Worm (Caenorhabditis elegans) whole organism, mixed stage, embryonic: ENCODE measurements around the gene col-69.

Source experiments
- M03D4.4 ChIP-seq: sonication (generic microtip); optimal IDR thresholded peaks from 2 replicates; lab custom pipeline; 2017; ENCODE audit warnings: mild to moderate bottlenecking, missing genetic modification characterization, missing compliant biosample characterization
- bed-3 ChIP-seq: fragments of 200-800 bp; sonication (Bioruptor generic); optimal IDR thresholded peaks from 3 replicates; lab custom pipeline; 2018; ENCODE audit warnings: mild to moderate bottlenecking, missing genetic modification characterization, moderate library complexity, missing compliant biosample characterization
- ceh-39 ChIP-seq: fragments of 150-350 bp; optimal IDR thresholded peaks from 2 replicates; lab custom pipeline; 2014; ENCODE audit warnings: missing biosample characterization, missing genetic modification characterization
- ceh-43 ChIP-seq: fragments of 200-800 bp; sonication (Bioruptor generic); optimal IDR thresholded peaks from 2 replicates; lab custom pipeline; 2018; ENCODE audit warnings: mild to moderate bottlenecking, missing genetic modification characterization, moderate library complexity, missing compliant biosample characterization
- ceh-83 ChIP-seq: fragments of 200-800 bp; sonication (Bioruptor generic); optimal IDR thresholded peaks from 2 replicates; lab custom pipeline; 2018; ENCODE audit warnings: mild to moderate bottlenecking, missing genetic modification characterization, missing compliant biosample characterization
- ces-1 ChIP-seq: fragments of 150-350 bp; optimal IDR thresholded peaks from 2 replicates; lab custom pipeline; 2014; ENCODE audit warnings: missing biosample characterization, missing genetic modification reagents, missing genetic modification characterization
- cnd-1 ChIP-seq: fragments of 200-800 bp; sonication (Bioruptor generic); optimal IDR thresholded peaks from 2 replicates; lab custom pipeline; 2018; ENCODE audit warnings: mild to moderate bottlenecking, missing genetic modification characterization, missing compliant biosample characterization
- drap-1 ChIP-seq: fragments of 200-800 bp; sonication (Bioruptor generic); optimal IDR thresholded peaks from 3 replicates; lab custom pipeline; 2018; ENCODE audit warnings: mild to moderate bottlenecking, missing genetic modification characterization, missing compliant biosample characterization
- elt-1 ChIP-seq: sonication (generic microtip); optimal IDR thresholded peaks from 2 replicates; lab custom pipeline; 2017; ENCODE audit warnings: missing genetic modification characterization, mild to moderate bottlenecking, missing compliant biosample characterization, antibody characterized with exemption, moderate library complexity, borderline replicate concordance; ENCODE audit not compliant: insufficient read depth
- elt-3 ChIP-seq: fragments of 150-350 bp; optimal IDR thresholded peaks from 2 replicates; lab custom pipeline; 2014; ENCODE audit warnings: missing biosample characterization, missing genetic modification characterization
- flh-1 ChIP-seq: fragments of 200-800 bp; sonication (Bioruptor generic); optimal IDR thresholded peaks from 2 replicates; lab custom pipeline; 2018; ENCODE audit warnings: mild to moderate bottlenecking, missing genetic modification characterization, moderate library complexity, missing compliant biosample characterization
- ham-2 ChIP-seq: fragments of 200-800 bp; sonication (Bioruptor generic); optimal IDR thresholded peaks from 2 replicates; lab custom pipeline; 2018; ENCODE audit warnings: mild to moderate bottlenecking, missing genetic modification characterization, missing compliant biosample characterization
- hlh-1 ChIP-seq: fragments of 150-350 bp; optimal IDR thresholded peaks from 2 replicates; lab custom pipeline; 2014; ENCODE audit warnings: missing biosample characterization, missing genetic modification reagents, missing genetic modification characterization
- lin-32 ChIP-seq: fragments of 200-800 bp; sonication (Bioruptor generic); optimal IDR thresholded peaks from 2 replicates; lab custom pipeline; 2018; ENCODE audit warnings: mild to moderate bottlenecking, missing genetic modification characterization, missing compliant biosample characterization
- lsy-2 ChIP-seq: fragments of 150-350 bp; optimal IDR thresholded peaks from 2 replicates; lab custom pipeline; 2014; ENCODE audit warnings: missing biosample characterization, missing genetic modification characterization
- mab-5 ChIP-seq: fragments of 150-350 bp; optimal IDR thresholded peaks from 2 replicates; lab custom pipeline; 2014; ENCODE audit warnings: missing biosample characterization, missing genetic modification characterization
- mls-2 ChIP-seq: sonication (generic microtip); optimal IDR thresholded peaks from 2 replicates; lab custom pipeline; 2016; ENCODE audit warnings: mild to moderate bottlenecking, missing genetic modification characterization, moderate library complexity, missing compliant biosample characterization
- nhr-12 ChIP-seq: fragments of 150-350 bp; optimal IDR thresholded peaks from 2 replicates; lab custom pipeline; 2014; ENCODE audit warnings: missing biosample characterization, missing genetic modification characterization
- nhr-2 ChIP-seq: fragments of 150-350 bp; optimal IDR thresholded peaks from 2 replicates; lab custom pipeline; 2014; ENCODE audit warnings: missing biosample characterization, missing genetic modification characterization
- nhr-237 ChIP-seq: fragments of 150-350 bp; optimal IDR thresholded peaks from 2 replicates; lab custom pipeline; 2014; ENCODE audit warnings: missing biosample characterization, missing genetic modification characterization
- nhr-28 ChIP-seq: fragments of 150-350 bp; optimal IDR thresholded peaks from 2 replicates; lab custom pipeline; 2014; ENCODE audit warnings: missing biosample characterization, missing genetic modification characterization
- nhr-76 ChIP-seq: sonication (generic microtip); optimal IDR thresholded peaks from 2 replicates; lab custom pipeline; 2017; ENCODE audit warnings: missing biosample characterization, missing genetic modification characterization
- pha-4 ChIP-seq: fragments of 150-350 bp; optimal IDR thresholded peaks from 2 replicates; lab custom pipeline; 2018; ENCODE audit warnings: missing biosample characterization, missing genetic modification reagents, missing genetic modification characterization
- sptf-1 ChIP-seq: sonication (generic microtip); optimal IDR thresholded peaks from 2 replicates; lab custom pipeline; 2017; ENCODE audit warnings: mild to moderate bottlenecking, missing genetic modification characterization, moderate library complexity, missing compliant biosample characterization
- tbx-8 ChIP-seq: fragments of 200-800 bp; sonication (Bioruptor generic); optimal IDR thresholded peaks from 2 replicates; lab custom pipeline; 2018; ENCODE audit warnings: mild to moderate bottlenecking, missing genetic modification characterization, moderate library complexity, missing compliant biosample characterization
- unc-120 ChIP-seq: sonication (generic microtip); optimal IDR thresholded peaks from 2 replicates; lab custom pipeline; 2017; ENCODE audit warnings: missing genetic modification characterization, missing compliant biosample characterization; ENCODE audit not compliant: poor library complexity, severe bottlenecking
- unc-39 ChIP-seq: fragments of 150-350 bp; optimal IDR thresholded peaks from 2 replicates; lab custom pipeline; 2014; ENCODE audit warnings: missing biosample characterization, missing genetic modification characterization
- unc-62 ChIP-seq: fragments of 150-350 bp; optimal IDR thresholded peaks from 2 replicates; lab custom pipeline; 2014; ENCODE audit warnings: missing biosample characterization, missing genetic modification reagents, missing genetic modification characterization
- zip-8 ChIP-seq: fragments of 150-350 bp; optimal IDR thresholded peaks from 2 replicates; lab custom pipeline; 2014; ENCODE audit warnings: missing biosample characterization, missing genetic modification characterization
- ztf-11 ChIP-seq: fragments of 150-350 bp; optimal IDR thresholded peaks from 2 replicates; lab custom pipeline; 2014; ENCODE audit warnings: missing biosample characterization, missing genetic modification characterization

The col-69 gene

DNA sequence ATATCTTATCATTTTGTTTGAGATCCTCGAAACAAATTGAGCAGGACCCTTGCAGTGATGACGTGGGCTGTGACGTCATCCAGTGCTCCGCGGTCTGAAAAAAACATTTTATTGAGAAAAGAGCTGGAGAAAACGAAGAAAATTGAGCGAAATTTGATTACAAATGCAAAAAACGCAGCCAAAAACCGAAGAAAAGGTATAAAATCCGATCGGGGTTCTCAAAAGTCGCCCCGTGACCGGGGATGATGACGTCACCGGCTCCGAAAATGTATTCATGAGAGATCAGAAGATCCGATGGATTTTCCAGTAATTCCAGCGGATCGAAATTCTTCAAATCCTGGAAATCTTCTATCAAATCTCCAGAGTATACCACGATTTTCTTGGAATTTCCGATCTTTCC is 23.1 kb downstream of the col-69 start, which contains the start of gene trul-1:
Gene trul-1, minus strand, starts transcription at position 101 of the 400 bp plus-strand sequence.
- TF ChIP-seq zip-8 (tag; lab: Kevin White, UChicago) (peak; percentile 85), unc-120 (tag; lab: Kevin White, UChicago) (no peak), ceh-39 (no peak)

- TF ChIP-seq ces-1 (GFP tag; lab: Kevin White, UChicago): no peak
- TF ChIP-seq zip-8 (tag; lab: Kevin White, UChicago): peak; percentile 78
- TF ChIP-seq cnd-1 (tag; lab: Kevin White, UChicago): no peak
- no peak for TF ChIP-seq ham-2
- TF ChIP-seq tbx-8 (GFP tag; lab: Kevin White, UChicago): no peak
Observed at ce11 chrII:278636-279035, 26.9 kb downstream of the col-69 start, which contains the start of gene B0432.8. Gene B0432.8, minus strand, starts transcription at chrII:278736.

DNA sequence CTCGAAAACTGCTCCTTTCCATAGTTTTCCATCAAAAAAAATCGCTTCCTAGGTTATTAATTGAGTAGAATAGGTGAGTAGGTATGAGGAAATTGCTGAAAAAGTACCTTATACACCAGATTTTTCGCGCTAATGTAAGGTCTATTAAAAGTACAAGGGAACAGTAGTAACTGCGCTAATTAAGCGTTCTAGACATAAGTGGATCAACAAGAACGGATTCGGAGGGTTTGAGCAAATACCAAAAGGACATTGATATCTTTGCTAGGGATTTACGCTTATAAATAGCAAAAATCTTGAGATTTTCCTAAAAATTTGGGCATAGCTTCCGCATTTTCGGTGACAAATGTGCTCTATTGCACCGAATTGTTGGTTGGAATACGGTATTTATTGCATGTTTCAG is 31.7 kb downstream of the col-69 start, which contains the start of gene B0432.7:
Gene B0432.7, minus strand, starts transcription at position 101 of the 400 bp plus-strand sequence.
- TF ChIP-seq lin-32: no peak
- TF ChIP-seq ceh-83: no peak
- TF ChIP-seq lsy-2 (tag; lab: Kevin White, UChicago): no peak
- no peak for TF ChIP-seq mls-2
- no peak for TF ChIP-seq cnd-1 (tag; lab: Kevin White, UChicago)
- TF ChIP-seq drap-1 (GFP tag; lab: Kevin White, UChicago): no peak
- no peak for TF ChIP-seq mab-5 (tag; lab: Kevin White, UChicago)
- TF ChIP-seq unc-62 (GFP tag; lab: Kevin White, UChicago): no peak
- TF ChIP-seq tbx-8 (GFP tag; lab: Kevin White, UChicago): no peak
- TF ChIP-seq sptf-1: no peak
- no peak for TF ChIP-seq ceh-43 (GFP tag; lab: Kevin White, UChicago)
- no peak for TF ChIP-seq ztf-11
- no peak for TF ChIP-seq ces-1 (GFP tag; lab: Kevin White, UChicago)
- no peak for TF ChIP-seq nhr-76 (tag; lab: Kevin White, UChicago)
- no peak for TF ChIP-seq elt-1 (tag; lab: Kevin White, UChicago)
- no peak for TF ChIP-seq elt-3 (tag; lab: Kevin White, UChicago)
- TF ChIP-seq, all 35 proteins: peak for 0

DNA sequence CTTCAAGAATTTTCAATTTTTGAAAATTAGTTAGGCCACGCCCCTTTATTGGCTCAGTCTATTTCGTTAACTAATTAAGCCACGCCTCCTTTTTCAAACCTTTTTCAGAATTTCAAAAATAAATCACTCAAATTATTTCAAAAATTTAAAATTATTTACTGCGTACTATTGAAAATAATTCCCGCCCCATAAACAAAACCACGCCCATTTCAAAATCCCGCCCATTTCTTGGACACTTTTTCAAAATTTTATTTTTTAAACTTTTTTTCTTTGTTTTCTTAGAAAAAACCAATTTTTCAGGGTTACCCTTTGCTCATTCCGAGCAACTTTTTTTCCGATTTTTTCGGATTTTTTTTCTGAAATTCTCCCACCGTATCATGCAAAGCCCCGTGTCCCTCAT is 41.5 kb downstream of the col-69 start, which contains the start of gene B0432.14:
Gene B0432.14, plus strand, starts transcription at position 301 of the 400 bp plus-strand sequence.
- TF ChIP-seq drap-1 (GFP tag; lab: Kevin White, UChicago) (no peak), ham-2 (no peak), nhr-28 (no peak), unc-62 (GFP tag; lab: Kevin White, UChicago) (no peak), nhr-237 (tag; lab: Kevin White, UChicago) (no peak), nhr-76 (tag; lab: Kevin White, UChicago) (no peak), nhr-12 (no peak), cnd-1 (tag; lab: Kevin White, UChicago) (no peak), ceh-39 (no peak), sptf-1 (no peak), ces-1 (GFP tag; lab: Kevin White, UChicago) (no peak), pha-4 (tag; lab: Kevin White, UChicago) (no peak), mls-2 (no peak), bed-3 (no peak), ceh-83 (no peak), ztf-11 (no peak), nhr-2 (tag; lab: Kevin White, UChicago) (no peak), ceh-43 (GFP tag; lab: Kevin White, UChicago) (no peak)

ce11 chrII:263563-263962 is 42.0 kb downstream of the col-69 start, which contains the start of gene scc-2:
Gene scc-2, minus strand, starts transcription at chrII:263663.
- TF ChIP-seq unc-39 (tag; lab: Kevin White, UChicago) (no peak), mab-5 (tag; lab: Kevin White, UChicago) (no peak), nhr-76 (tag; lab: Kevin White, UChicago) (no peak), M03D4.4 (tag; lab: Kevin White, UChicago) (no peak), unc-62 (GFP tag; lab: Kevin White, UChicago) (no peak), ceh-43 (GFP tag; lab: Kevin White, UChicago) (no peak), hlh-1 (tag; lab: Kevin White, UChicago) (no peak), sptf-1 (no peak), elt-1 (tag; lab: Kevin White, UChicago) (no peak), nhr-12 (no peak), zip-8 (tag; lab: Kevin White, UChicago) (no peak), nhr-2 (tag; lab: Kevin White, UChicago) (no peak), flh-1 (no peak), lin-32 (no peak)
